Fruit fly (Drosophila melanogaster) whole organism, embryonic: Measurements from ENCODE around the gene Nep2.
A peak's percentile ranks its signal among the peaks of the same experiment; 100 is the strongest.

Experiments used
- CG11456 ChIP-seq: fragments of 200-800 bp; sonication (Bioruptor generic); IDR thresholded peaks from 3 replicates; pipeline ENCODE4 v1.3.6; 2022; ENCODE audit warnings: missing biosample characterization, missing genetic modification characterization
- CG11696 ChIP-seq: fragments of 200-800 bp; sonication (Bioruptor generic); IDR thresholded peaks from 2 replicates; pipeline ENCODE4 v1.3.6; 2022; ENCODE audit warnings: missing biosample characterization, missing genetic modification characterization
- CG12236 ChIP-seq: fragments of 200-800 bp; sonication (Bioruptor generic); optimal IDR thresholded peaks from 2 replicates; lab custom pipeline; 2016; ENCODE audit warnings: missing biosample characterization, missing genetic modification characterization
- CG1233 ChIP-seq: fragments of 200-800 bp; sonication (Bioruptor generic); optimal IDR thresholded peaks from 4 replicates; lab custom pipeline; 2018; ENCODE audit warnings: missing biosample characterization, mild to moderate bottlenecking, missing genetic modification characterization
- CG12391 ChIP-seq: fragments of 200-800 bp; sonication (Bioruptor generic); optimal IDR thresholded peaks from 3 replicates; lab custom pipeline; 2018; ENCODE audit warnings: missing biosample characterization, mild to moderate bottlenecking, missing genetic modification characterization, moderate library complexity
- CG14014 ChIP-seq: fragments of 200-800 bp; sonication (Bioruptor generic); IDR thresholded peaks from 2 replicates; pipeline ENCODE4 v1.3.6; 2022; ENCODE audit warnings: missing biosample characterization, missing genetic modification characterization
- CG15073 ChIP-seq: fragments of 200-800 bp; sonication (Bioruptor generic); optimal IDR thresholded peaks from 2 replicates; lab custom pipeline; 2016; ENCODE audit warnings: missing biosample characterization, missing genetic modification characterization
- CG30020 ChIP-seq: fragments of 200-800 bp; optimal IDR thresholded peaks from 2 replicates; lab custom pipeline; 2019; ENCODE audit warnings: missing biosample characterization, mild to moderate bottlenecking, missing genetic modification characterization, moderate library complexity
- CG32532 ChIP-seq: fragments of 200-800 bp; sonication (Bioruptor generic); IDR thresholded peaks from 2 replicates; pipeline ENCODE4 v1.3.6; 2022; ENCODE audit warnings: missing biosample characterization, missing genetic modification characterization
- CG7556 ChIP-seq: fragments of 200-800 bp; sonication (Bioruptor generic); optimal IDR thresholded peaks from 2 replicates; lab custom pipeline; 2017; ENCODE audit warnings: missing biosample characterization, mild to moderate bottlenecking, missing genetic modification characterization
- CG8089 ChIP-seq: fragments of 200-800 bp; sonication (Bioruptor generic); optimal IDR thresholded peaks from 3 replicates; lab custom pipeline; 2016; ENCODE audit warnings: missing biosample characterization, missing genetic modification characterization
- CG8290 ChIP-seq, 3 experiments: fragments of 200-800 bp; sonication (Bioruptor generic); optimal IDR thresholded peaks; 2 replicates each; lab custom pipeline; 2016 to 2019; ENCODE audit warnings: missing biosample characterization in 3 of 3, missing genetic modification characterization in 3 of 3, mild to moderate bottlenecking in 2 of 3, moderate library complexity in 1 of 3
- CG8388 ChIP-seq: fragments of 200-800 bp; sonication (Bioruptor generic); optimal IDR thresholded peaks from 2 replicates; lab custom pipeline; 2019; ENCODE audit warnings: missing biosample characterization, mild to moderate bottlenecking, missing genetic modification characterization, moderate library complexity
- CG8924 ChIP-seq: fragments of 200-800 bp; optimal IDR thresholded peaks from 3 replicates; lab custom pipeline; 2019; ENCODE audit warnings: missing biosample characterization, mild to moderate bottlenecking, missing genetic modification characterization, moderate library complexity
- CG9609 ChIP-seq: fragments of 200-800 bp; sonication (Bioruptor generic); optimal IDR thresholded peaks from 3 replicates; lab custom pipeline; 2016; ENCODE audit warnings: missing biosample characterization, missing genetic modification characterization
- CG9797 ChIP-seq: fragments of 200-800 bp; sonication (Bioruptor generic); optimal IDR thresholded peaks from 3 replicates; lab custom pipeline; 2018; ENCODE audit warnings: missing biosample characterization, mild to moderate bottlenecking, missing genetic modification characterization
- D ChIP-seq, 2 experiments: fragments of 200-800 bp in 1 of 2; fragments of >200 bp in 1 of 2; sonication (Bioruptor generic) in 1 of 2; optimal IDR thresholded peaks; 2 replicates in 1 of 2; 3 replicates in 1 of 2; lab custom pipeline; 2017; ENCODE audit warnings: mild to moderate bottlenecking in 1 of 2, missing biosample characterization in 1 of 2, missing genetic modification characterization in 1 of 2, missing genetic modification reagents in 1 of 2
- Gug ChIP-seq: fragments of 200-800 bp; sonication (Bioruptor generic); IDR thresholded peaks from 4 replicates; pipeline ENCODE4 v1.3.6; 2022; ENCODE audit warnings: missing biosample characterization, missing genetic modification characterization
- HmgZ ChIP-seq: fragments of 200-800 bp; sonication (Bioruptor generic); optimal IDR thresholded peaks from 2 replicates; lab custom pipeline; 2018; ENCODE audit warnings: missing biosample characterization, mild to moderate bottlenecking, missing genetic modification characterization
- Hr3 ChIP-seq: fragments of 200-800 bp; sonication (Bioruptor generic); optimal IDR thresholded peaks from 3 replicates; lab custom pipeline; 2016; ENCODE audit warnings: missing biosample characterization, missing genetic modification characterization
- Hr78 ChIP-seq, 2 experiments: fragments of 200-800 bp in 1 of 2; fragments of >200 bp in 1 of 2; sonication (Bioruptor generic) in 1 of 2; optimal IDR thresholded peaks; 2 replicates each; lab custom pipeline; 2017 to 2019; ENCODE audit warnings: missing biosample characterization in 2 of 2, missing genetic modification characterization in 2 of 2, mild to moderate bottlenecking in 1 of 2, moderate library complexity in 1 of 2
- Med ChIP-seq: fragments of 200-800 bp; sonication (Bioruptor generic); peaks from one replicate; lab custom pipeline; 2016; ENCODE audit warnings: missing biosample characterization, missing genetic modification characterization, mild to moderate bottlenecking, inconsistent platforms, moderate library complexity
- Meics ChIP-seq: fragments of 200-800 bp; sonication (Bioruptor generic); optimal IDR thresholded peaks from 2 replicates; lab custom pipeline; 2017; ENCODE audit warnings: missing biosample characterization, mild to moderate bottlenecking, missing genetic modification characterization
- Opbp ChIP-seq: fragments of 200-800 bp; sonication (Bioruptor generic); IDR thresholded peaks from 3 replicates; pipeline ENCODE4 v1.3.6; 2022; ENCODE audit warnings: missing biosample characterization, missing genetic modification characterization; ENCODE audit not compliant: partially characterized antibody
- Optix ChIP-seq: fragments of 200-800 bp; sonication (Bioruptor generic); IDR thresholded peaks from 3 replicates; pipeline ENCODE4 v1.3.6; 2022; ENCODE audit warnings: missing biosample characterization, missing genetic modification characterization
- Side ChIP-seq: fragments of 200-800 bp; sonication (Bioruptor generic); optimal IDR thresholded peaks from 2 replicates; lab custom pipeline; 2016; ENCODE audit warnings: missing biosample characterization, missing genetic modification characterization
- ab ChIP-seq: fragments of 200-800 bp; sonication (Bioruptor generic); optimal IDR thresholded peaks from 2 replicates; lab custom pipeline; 2016; ENCODE audit warnings: missing biosample characterization, missing genetic modification characterization
- abd-A ChIP-seq: fragments of 200-800 bp; sonication (Bioruptor generic); optimal IDR thresholded peaks from 3 replicates; lab custom pipeline; 2019; ENCODE audit warnings: missing biosample characterization, mild to moderate bottlenecking, missing genetic modification characterization, moderate library complexity
- al ChIP-seq: fragments of 200-800 bp; sonication (Bioruptor generic); IDR thresholded peaks from 2 replicates; pipeline ENCODE4 v1.3.6; 2022; ENCODE audit warnings: missing biosample characterization, missing genetic modification characterization
- ato ChIP-seq: fragments of 200-800 bp; sonication (Bioruptor generic); IDR thresholded peaks from 2 replicates; pipeline ENCODE4 v1.3.6; 2022; ENCODE audit warnings: missing biosample characterization, missing genetic modification characterization; ENCODE audit not compliant: partially characterized antibody
- bbx ChIP-seq: fragments of 200-800 bp; sonication (Bioruptor generic); IDR thresholded peaks from 2 replicates; pipeline ENCODE4 v1.3.6; 2022; ENCODE audit warnings: missing biosample characterization, missing genetic modification characterization; ENCODE audit not compliant: partially characterized antibody
- dati ChIP-seq: fragments of 200-800 bp; sonication (Bioruptor generic); IDR thresholded peaks from 2 replicates; pipeline ENCODE4 v1.3.6; 2022; ENCODE audit warnings: missing biosample characterization, missing genetic modification characterization
- dmrt11E ChIP-seq: fragments of 200-800 bp; sonication (Bioruptor generic); optimal IDR thresholded peaks from 3 replicates; lab custom pipeline; 2018; ENCODE audit warnings: missing biosample characterization, mild to moderate bottlenecking, missing genetic modification characterization, moderate library complexity
- ems ChIP-seq: fragments of 200-800 bp; sonication (Bioruptor generic); optimal IDR thresholded peaks from 3 replicates; lab custom pipeline; 2016; ENCODE audit warnings: missing biosample characterization, missing genetic modification characterization
- hkb ChIP-seq, 2 experiments: fragments of 200-800 bp in 1 of 2; fragments of >200 bp in 1 of 2; sonication (Bioruptor generic) in 1 of 2; IDR thresholded peaks in 1 of 2; optimal IDR thresholded peaks in 1 of 2; 2 replicates each; pipeline versions ENCODE4 v1.3.6 to Lab custom; 2017 to 2022; ENCODE audit warnings: missing biosample characterization in 1 of 2, missing genetic modification characterization in 1 of 2
- insv ChIP-seq, 2 experiments: fragments of 200-800 bp; sonication (Bioruptor generic); optimal IDR thresholded peaks; 3 replicates each; lab custom pipeline; 2016 to 2018; ENCODE audit warnings: missing biosample characterization in 2 of 2, missing genetic modification characterization in 2 of 2
- lab ChIP-seq: fragments of 200-800 bp; sonication (Bioruptor generic); optimal IDR thresholded peaks from 3 replicates; lab custom pipeline; 2017; ENCODE audit warnings: missing biosample characterization, missing genetic modification characterization, mild to moderate bottlenecking, moderate library complexity, missing genetic modification reagents
- pho ChIP-seq: fragments of 200-800 bp; sonication (Bioruptor generic); optimal IDR thresholded peaks from 2 replicates; lab custom pipeline; 2016; ENCODE audit warnings: missing biosample characterization, missing genetic modification characterization
- seq ChIP-seq: fragments of 200-800 bp; sonication (Bioruptor generic); IDR thresholded peaks from 2 replicates; pipeline ENCODE4 v1.3.6; 2022; ENCODE audit warnings: missing biosample characterization, missing genetic modification characterization
- sna ChIP-seq: fragments of 200-800 bp; sonication (Bioruptor generic); IDR thresholded peaks from 2 replicates; pipeline ENCODE4 v1.3.6; 2022; ENCODE audit warnings: missing biosample characterization, missing genetic modification characterization; ENCODE audit not compliant: partially characterized antibody
- stc ChIP-seq: fragments of 200-800 bp; sonication (Bioruptor generic); IDR thresholded peaks from 2 replicates; pipeline ENCODE4 v1.3.6; 2022; ENCODE audit warnings: missing biosample characterization, missing genetic modification characterization
- tap ChIP-seq: fragments of 200-800 bp; optimal IDR thresholded peaks from 3 replicates; lab custom pipeline; 2019; ENCODE audit warnings: missing biosample characterization, mild to moderate bottlenecking, missing genetic modification characterization, moderate library complexity
- tgo ChIP-seq: fragments of 200-800 bp; sonication (Bioruptor generic); IDR thresholded peaks from 3 replicates; pipeline ENCODE4 v1.3.6; 2022; ENCODE audit warnings: missing biosample characterization, missing genetic modification characterization
- tio ChIP-seq: fragments of 200-800 bp; sonication (Bioruptor generic); optimal IDR thresholded peaks from 2 replicates; lab custom pipeline; 2017; ENCODE audit warnings: missing biosample characterization, missing genetic modification characterization, inconsistent platforms
- trh ChIP-seq: fragments of 200-800 bp; sonication (Bioruptor generic); optimal IDR thresholded peaks from 2 replicates; lab custom pipeline; 2016; ENCODE audit warnings: missing biosample characterization, missing genetic modification characterization
- tup ChIP-seq: fragments of 200-800 bp; sonication (Bioruptor generic); optimal IDR thresholded peaks from 2 replicates; lab custom pipeline; 2016; ENCODE audit warnings: missing biosample characterization, mild to moderate bottlenecking, missing genetic modification characterization, moderate library complexity

The Nep2 gene

dm6 chr3R:4731828-4732657, at the start of gene Nep2 (continued):
- no peak for TF ChIP-seq CG8388 (GFP tag; lab: Kevin White, UChicago)
- TF ChIP-seq tap (tag; lab: Kevin White, UChicago), result no peak
- peak; percentile 49 for TF ChIP-seq Meics (GFP tag; lab: Kevin White, UChicago)
- TF ChIP-seq ab (GFP tag; lab: Kevin White, UChicago), result no peak
- TF ChIP-seq ems, result no peak
- TF ChIP-seq CG1233 (GFP tag; lab: Kevin White, UChicago), result peak; percentile 46
- TF ChIP-seq Optix (GFP tag; lab: Robert Waterston, UW), result no peak
- TF ChIP-seq sna (GFP tag; lab: Robert Waterston, UW), result 0 out of 2 replicates have a peak, but pooled peaks have one; percentile 13
- TF ChIP-seq dati (GFP tag; lab: Robert Waterston, UW), result no peak
- no peak for TF ChIP-seq pho (GFP tag; lab: Kevin White, UChicago)
- no peak for TF ChIP-seq CG11456
- TF ChIP-seq Gug (GFP tag; lab: Robert Waterston, UW), result peak; percentile 29; the same call in 3 of the 4 replicates
- peak; percentile 70; the same call in 1 of the 2 replicates for TF ChIP-seq ato
- TF ChIP-seq trh, result no peak
- TF ChIP-seq CG12236 (GFP tag; lab: Kevin White, UChicago), result no peak
- TF ChIP-seq CG8290 (GFP tag; optimal IDR thresholded peaks at IDR 0.05; lab: Kevin White, UChicago), result no peak
- no peak for TF ChIP-seq CG8290 (tag; optimal IDR thresholded peaks at IDR 0.05; lab: Kevin White, UChicago)
- TF ChIP-seq CG8089 (GFP tag; lab: Kevin White, UChicago), result no peak
- peak; percentile 56; the same call in 2 of the 3 replicates for TF ChIP-seq Opbp (GFP tag; lab: Robert Waterston, UW)
- peak; percentile 5 for TF ChIP-seq CG30020 (tag; lab: Kevin White, UChicago)
- TF ChIP-seq Hr3 (GFP tag; lab: Kevin White, UChicago), result peak; percentile 29
- TF ChIP-seq al (GFP tag; lab: Robert Waterston, UW), result 0 out of 2 replicates have a peak, but pooled peaks have one; percentile 15
- TF ChIP-seq CG11696 (GFP tag; lab: Robert Waterston, UW), result peak; percentile 47; the same call in 1 of the 2 replicates
- peak; percentile 63 for TF ChIP-seq tio (GFP tag; lab: Kevin White, UChicago)
- peak; percentile 18 for TF ChIP-seq lab (GFP tag; lab: Kevin White, UChicago)
- TF ChIP-seq CG32532, result 0 out of 2 replicates have a peak, but pooled peaks have one; percentile 6
- no peak for TF ChIP-seq stc (GFP tag; lab: Robert Waterston, UW)
- TF ChIP-seq bbx (GFP tag; lab: Robert Waterston, UW), result peak; percentile 78
- TF ChIP-seq HmgZ (tag; lab: Kevin White, UChicago), result no peak
- peak; percentile 28 for TF ChIP-seq CG9797
- peak; percentile 56 for TF ChIP-seq CG7556 (GFP tag; lab: Kevin White, UChicago)
- TF ChIP-seq Hr78 (GFP tag; optimal IDR thresholded peaks at IDR 0.05; lab: Kevin White, UChicago), result no peak
- peak; percentile 1 for TF ChIP-seq dmrt11E (tag; lab: Kevin White, UChicago)
- 0 out of 2 replicates have a peak, but pooled peaks have one; percentile 30 for TF ChIP-seq seq (GFP tag; lab: Robert Waterston, UW)
- no peak for TF ChIP-seq CG15073
- no peak for TF ChIP-seq insv (GFP tag; optimal IDR thresholded peaks at IDR 0.05; lab: Kevin White, UChicago)
- TF ChIP-seq tgo (GFP tag; lab: Robert Waterston, UW), result no peak
- peak; percentile 14 for TF ChIP-seq Side
- TF ChIP-seq CG9609, result peak; percentile 1
- no peak for TF ChIP-seq D (optimal IDR thresholded peaks at IDR 0.05; lab: Kevin White, UChicago)
- TF ChIP-seq D (GFP tag; optimal IDR thresholded peaks at IDR 0.05; lab: Kevin White, UChicago), result peak; percentile 29
- peak; percentile 44 for TF ChIP-seq CG8924 (tag; lab: Kevin White, UChicago)
- TF ChIP-seq abd-A (tag; lab: Kevin White, UChicago), result no peak
- TF ChIP-seq CG12391 (tag; lab: Kevin White, UChicago), result peak; percentile 36
- no peak for TF ChIP-seq hkb (optimal IDR thresholded peaks at IDR 0.05; lab: Kevin White, UChicago)
- TF ChIP-seq hkb (GFP tag; IDR thresholded peaks at IDR 0.05; lab: Robert Waterston, UW), result no peak
- TF ChIP-seq tup (GFP tag; lab: Kevin White, UChicago), result no peak
- TF ChIP-seq CG14014 (GFP tag; lab: Robert Waterston, UW), result 0 out of 2 replicates have a peak, but pooled peaks have one; percentile 8
- TF ChIP-seq Med (GFP tag; lab: Kevin White, UChicago), result peak; percentile 47
